Fruit fly (Drosophila melanogaster): ENCODE measurements around the gene Lar.

Lar gene

dm6 chr2L:19763446-19763772, 177.0 kb downstream of the Lar start:
- peak in 1 of 2 experiments; percentile 71 for TF ChIP-seq Hr78 (GFP tag; optimal IDR thresholded peaks at IDR 0.05)
- TF ChIP-seq dysf (GFP tag; IDR thresholded peaks at IDR 0.05): no peak
- 0 out of 2 replicates have a peak, but pooled peaks have one; percentile 20 for TF ChIP-seq Awh (GFP tag; IDR thresholded peaks at IDR 0.05)
- TF ChIP-seq pb (GFP tag; optimal IDR thresholded peaks at IDR 0.05): no peak
- TF ChIP-seq ssp (GFP tag; IDR thresholded peaks at IDR 0.05): no peak
- TF ChIP-seq nmo (GFP tag; optimal IDR thresholded peaks at IDR 0.05): no peak
- no peak for TF ChIP-seq aop (GFP tag; IDR thresholded peaks at IDR 0.05)
- TF ChIP-seq Pdp1 (GFP tag; optimal IDR thresholded peaks at IDR 0.05): peak in 1 of 2 experiments; percentile 96
- TF ChIP-seq slp2 (GFP tag; optimal IDR thresholded peaks at IDR 0.05): no peak
- TF ChIP-seq NFAT (GFP tag; IDR thresholded peaks at IDR 0.05): no peak
- TF ChIP-seq CG1832 (GFP tag; optimal IDR thresholded peaks at IDR 0.05): no peak
- no peak for TF ChIP-seq CG10431 (GFP tag; optimal IDR thresholded peaks at IDR 0.05)
- no peak for TF ChIP-seq Atf3 (GFP tag; optimal IDR thresholded peaks at IDR 0.05)
- no peak for TF ChIP-seq Doc3 (GFP tag; IDR thresholded peaks at IDR 0.05; ENCODE audit: partially characterized antibody)
- TF ChIP-seq Ada2b (GFP tag; IDR thresholded peaks at IDR 0.05): no peak
- TF ChIP-seq row (GFP tag; IDR thresholded peaks at IDR 0.05): no peak
- no peak for TF ChIP-seq exex (tag; optimal IDR thresholded peaks at IDR 0.05)
- no peak for TF ChIP-seq Stat92E (GFP tag; optimal IDR thresholded peaks at IDR 0.05)
- no peak for TF ChIP-seq Dek (tag; optimal IDR thresholded peaks at IDR 0.05)
- no peak for TF ChIP-seq CTCF (GFP tag; optimal IDR thresholded peaks at IDR 0.05)

dm6 chr2L:19763773-19764580, 177.6 kb downstream of the Lar start, which contains the start of gene fbp:
Gene fbp (minus strand): TSS chr2L:19764136.
- TF ChIP-seq CG8089 (GFP tag; optimal IDR thresholded peaks at IDR 0.05) (no peak), CG31441 (GFP tag; IDR thresholded peaks at IDR 0.05) (peak; percentile 82), CG12299 (tag; optimal IDR thresholded peaks at IDR 0.05) (no peak), HHEX (GFP tag; optimal IDR thresholded peaks at IDR 0.05) (peak; percentile 43), CG10366 (GFP tag; IDR thresholded peaks at IDR 0.05) (peak; percentile 41; the same call in 1 of the 2 replicates), Asciz (GFP tag; optimal IDR thresholded peaks at IDR 0.05) (peak; percentile 20), CG1602 (GFP tag; optimal IDR thresholded peaks at IDR 0.05) (peak; percentile 55), CG18011 (GFP tag; optimal IDR thresholded peaks at IDR 0.05) (peak; percentile 33), Usf (GFP tag; optimal IDR thresholded peaks at IDR 0.05) (peak; percentile 64), chn (GFP tag; optimal IDR thresholded peaks at IDR 0.05) (no peak), Sry-δ (GFP tag; optimal IDR thresholded peaks at IDR 0.05) (no peak), ase (GFP tag; IDR thresholded peaks at IDR 0.05) (peak; percentile 34; the same call in 1 of the 3 replicates), CkIIα-i1 (GFP tag; IDR thresholded peaks at IDR 0.05) (no peak), amos (GFP tag; IDR thresholded peaks at IDR 0.05; ENCODE audit: partially characterized antibody) (peak; percentile 18; the same call in 1 of the 2 replicates), CG6689 (GFP tag; IDR thresholded peaks at IDR 0.05) (peak; percentile 53; the same call in 1 of the 2 replicates), CG34422 (GFP tag; IDR thresholded peaks at IDR 0.05) (peak; percentile 71; the same call in 2 of the 3 replicates), HLHmδ (GFP tag; optimal IDR thresholded peaks at IDR 0.05) (peak; percentile 35), Nf-YB (GFP tag; optimal IDR thresholded peaks at IDR 0.05) (peak; percentile 54), CG8359 (GFP tag; optimal IDR thresholded peaks at IDR 0.05; ENCODE audit: borderline replicate concordance) (no peak), Side (GFP tag; optimal IDR thresholded peaks at IDR 0.05) (no peak), CG1233 (GFP tag; optimal IDR thresholded peaks at IDR 0.05) (peak; percentile 55), ind (GFP tag; optimal IDR thresholded peaks at IDR 0.05) (peak; percentile 62), jumu (GFP tag; optimal IDR thresholded peaks at IDR 0.05) (peak; percentile 12), Meics (GFP tag; optimal IDR thresholded peaks at IDR 0.05) (peak; percentile 78), CG3726 (GFP tag; IDR thresholded peaks at IDR 0.05) (peak; percentile 55; the same call in 1 of the 3 replicates), CG18619 (GFP tag; optimal IDR thresholded peaks at IDR 0.05) (peak; percentile 79), zfh1 (GFP tag; IDR thresholded peaks at IDR 0.05) (peak; percentile 55; the same call in 1 of the 3 replicates), CG18599 (GFP tag; optimal IDR thresholded peaks at IDR 0.05) (peak; percentile 64), CHES-1-like (GFP tag; optimal IDR thresholded peaks at IDR 0.05) (peak; percentile 11)

Data from whole organism, embryonic.